Worm (Caenorhabditis elegans): Measurements from ENCODE around the gene ram-2.

The ram-2 gene

DNA sequence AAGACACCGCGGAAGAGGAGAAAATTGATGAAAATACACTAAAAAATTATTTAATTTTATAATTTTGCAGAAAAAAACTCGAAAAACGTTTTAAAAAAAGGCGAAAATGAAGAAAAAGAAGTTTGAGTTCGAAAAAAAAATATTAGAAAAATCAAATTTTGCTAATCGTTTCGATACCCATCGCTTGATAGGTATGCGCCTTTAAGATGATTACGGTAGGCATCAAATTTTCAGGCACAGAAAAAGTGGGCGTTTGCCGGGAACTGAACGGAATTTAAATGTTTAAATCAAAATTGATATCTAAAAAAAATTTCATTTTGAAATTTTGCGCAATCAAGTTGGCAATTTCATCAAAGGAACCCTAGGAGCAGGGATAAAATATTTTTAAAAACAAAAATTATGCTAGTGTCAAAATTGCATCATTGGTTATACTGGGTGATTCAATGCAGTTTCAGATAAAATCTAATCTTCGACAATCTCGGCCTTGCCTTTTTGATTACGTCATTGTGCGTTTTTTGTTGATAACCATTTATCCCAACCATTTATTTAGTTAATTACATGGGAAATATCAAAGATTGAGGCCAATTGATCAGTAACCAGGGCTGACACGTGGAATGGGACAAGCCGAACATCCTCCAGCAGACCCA is 27.0 kb upstream of the ram-2 start:
- TF ChIP-seq klf-2 (GFP tag; conservative IDR thresholded peaks at IDR 0.05), result no peak
- TF ChIP-seq T22C8.4 (GFP tag; IDR thresholded peaks at IDR 0.05), result no peak
- no peak for TF ChIP-seq ztf-23 (GFP tag; IDR thresholded peaks at IDR 0.05)
- TF ChIP-seq flt-1 (GFP tag; IDR thresholded peaks at IDR 0.05), result no peak

DNA sequence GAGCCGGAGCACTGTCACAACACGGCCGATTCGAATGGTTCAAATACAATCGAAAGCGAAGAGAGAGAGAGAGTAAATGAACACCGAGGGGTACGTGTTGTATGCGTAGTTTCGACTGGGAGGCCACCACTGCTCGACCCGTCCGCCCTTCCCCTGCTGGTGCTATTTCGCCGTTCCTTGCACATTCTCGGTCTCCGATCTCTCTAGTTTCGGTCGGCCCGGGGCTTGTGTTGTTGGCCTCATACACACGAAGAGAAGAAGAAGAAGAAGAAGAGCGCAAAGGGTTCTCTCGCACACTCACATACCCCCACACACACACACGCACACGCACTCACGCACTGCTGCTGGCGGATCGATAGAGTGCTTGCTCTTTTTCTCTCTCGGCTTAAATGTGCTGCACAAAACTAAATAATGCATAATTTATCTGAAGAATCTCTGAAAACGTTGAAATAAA is 26.2 kb upstream of the ram-2 start:
- TF ChIP-seq T22C8.4 (GFP tag; IDR thresholded peaks at IDR 0.05) (peak; percentile 85), klf-2 (GFP tag; conservative IDR thresholded peaks at IDR 0.05) (0 out of 2 replicates have a peak, but pooled peaks have one; percentile 38), med-1 (GFP tag; optimal IDR thresholded peaks at IDR 0.05; ENCODE audit: insufficient read depth) (no peak), tab-1 (GFP tag; IDR thresholded peaks at IDR 0.05) (no peak), ztf-29 (GFP tag; IDR thresholded peaks at IDR 0.05) (peak; percentile 86), ref-1 (GFP tag; conservative IDR thresholded peaks at IDR 0.05) (no peak), cog-1 (tag; optimal IDR thresholded peaks at IDR 0.05) (peak; percentile 81), flt-1 (GFP tag; IDR thresholded peaks at IDR 0.05) (peak; percentile 48; the same call in 1 of the 2 replicates), ztf-23 (GFP tag; IDR thresholded peaks at IDR 0.05) (peak; percentile 70; the same call in 1 of the 2 replicates)

ce11 chrII:11041846-11042262 is 25.2 kb upstream of the ram-2 start:
- TF ChIP-seq med-1 (GFP tag; optimal IDR thresholded peaks at IDR 0.05; ENCODE audit: insufficient read depth) (no peak), cog-1 (tag; optimal IDR thresholded peaks at IDR 0.05) (peak; percentile 43), ztf-29 (GFP tag; IDR thresholded peaks at IDR 0.05) (no peak), ref-1 (GFP tag; conservative IDR thresholded peaks at IDR 0.05) (no peak), ztf-23 (GFP tag; IDR thresholded peaks at IDR 0.05) (no peak), klf-2 (GFP tag; conservative IDR thresholded peaks at IDR 0.05) (no peak), flt-1 (GFP tag; IDR thresholded peaks at IDR 0.05) (0 out of 2 replicates have a peak, but pooled peaks have one; percentile 59), T22C8.4 (GFP tag; IDR thresholded peaks at IDR 0.05) (0 out of 2 replicates have a peak, but pooled peaks have one; percentile 35), tab-1 (GFP tag; IDR thresholded peaks at IDR 0.05) (no peak)

- TF ChIP-seq med-1 (GFP tag; optimal IDR thresholded peaks at IDR 0.05; ENCODE audit: insufficient read depth) (no peak), ztf-23 (GFP tag; IDR thresholded peaks at IDR 0.05) (no peak), tab-1 (GFP tag; IDR thresholded peaks at IDR 0.05) (no peak), cog-1 (tag; optimal IDR thresholded peaks at IDR 0.05) (no peak), flt-1 (GFP tag; IDR thresholded peaks at IDR 0.05) (no peak), T22C8.4 (GFP tag; IDR thresholded peaks at IDR 0.05) (no peak)
Measured at ce11 chrII:11041027-11041426, 24.3 kb upstream of the ram-2 start, which contains the start of gene cey-1. TSS of gene cey-1 (minus strand) at chrII:11041206.

ce11 chrII:11040140-11040539 is 23.5 kb upstream of the ram-2 start:
- no peak for TF ChIP-seq klf-2 (GFP tag; conservative IDR thresholded peaks at IDR 0.05)
- TF ChIP-seq flt-1 (GFP tag; IDR thresholded peaks at IDR 0.05), result no peak
- no peak for TF ChIP-seq ztf-29 (GFP tag; IDR thresholded peaks at IDR 0.05)
- TF ChIP-seq ref-1 (GFP tag; conservative IDR thresholded peaks at IDR 0.05), result no peak
- TF ChIP-seq tab-1 (GFP tag; IDR thresholded peaks at IDR 0.05), result no peak
- TF ChIP-seq T22C8.4 (GFP tag; IDR thresholded peaks at IDR 0.05), result no peak
- TF ChIP-seq med-1 (GFP tag; optimal IDR thresholded peaks at IDR 0.05; ENCODE audit: insufficient read depth), result no peak
- no peak for TF ChIP-seq cog-1 (tag; optimal IDR thresholded peaks at IDR 0.05)

DNA sequence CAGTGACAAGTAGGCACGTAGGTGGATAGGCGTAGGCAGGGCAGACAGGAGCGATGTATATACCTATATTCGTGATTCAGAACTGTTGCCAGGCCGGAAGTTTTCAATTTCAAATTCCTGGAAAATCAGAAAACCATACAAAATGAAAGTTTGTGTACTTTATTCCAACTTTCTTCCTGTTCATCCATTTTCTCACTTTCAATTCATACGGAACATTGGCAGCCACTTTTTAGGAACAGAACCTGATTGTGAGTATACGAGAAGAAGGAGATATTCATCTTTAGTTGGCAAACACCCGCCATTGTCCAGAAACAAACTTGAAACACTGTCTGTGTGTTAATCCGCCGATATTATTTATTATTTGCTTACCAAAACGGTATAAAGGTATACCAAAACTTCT is 19.1 kb upstream of the ram-2 start, which contains the start of gene srlf-15:
srlf-15 (plus strand) TSS at position 301 of the 400 bp plus-strand sequence.
- no peak for TF ChIP-seq tab-1 (GFP tag; IDR thresholded peaks at IDR 0.05)
- TF ChIP-seq klf-2 (GFP tag; conservative IDR thresholded peaks at IDR 0.05), result no peak
- no peak for TF ChIP-seq med-1 (GFP tag; optimal IDR thresholded peaks at IDR 0.05; ENCODE audit: insufficient read depth)
- TF ChIP-seq T22C8.4 (GFP tag; IDR thresholded peaks at IDR 0.05), result no peak
- no peak for TF ChIP-seq ref-1 (GFP tag; conservative IDR thresholded peaks at IDR 0.05)
- no peak for TF ChIP-seq ztf-29 (GFP tag; IDR thresholded peaks at IDR 0.05)
- TF ChIP-seq flt-1 (GFP tag; IDR thresholded peaks at IDR 0.05), result no peak
- no peak for TF ChIP-seq cog-1 (tag; optimal IDR thresholded peaks at IDR 0.05)
- no peak for TF ChIP-seq ztf-23 (GFP tag; IDR thresholded peaks at IDR 0.05)

DNA sequence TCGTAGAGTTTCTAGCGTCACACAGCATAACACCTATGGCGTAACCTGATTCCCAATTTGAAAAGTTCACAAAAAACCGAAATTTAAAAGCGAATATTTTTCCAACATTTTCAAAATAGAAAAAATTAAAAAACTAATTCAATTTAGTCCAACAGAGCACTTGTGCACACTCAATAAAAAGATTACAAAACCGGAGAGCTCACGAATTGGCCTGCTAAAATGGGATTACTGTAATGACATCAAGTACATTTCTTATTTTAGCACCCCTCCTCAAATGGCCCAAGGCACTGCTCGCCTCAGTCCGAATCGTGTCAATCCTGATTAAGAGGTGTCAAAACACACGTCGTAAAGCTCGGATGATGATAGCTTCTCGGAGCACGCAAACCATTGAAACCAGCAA is 16.1 kb upstream of the ram-2 start:
- no peak for TF ChIP-seq flt-1 (GFP tag; IDR thresholded peaks at IDR 0.05)
- no peak for TF ChIP-seq tab-1 (GFP tag; IDR thresholded peaks at IDR 0.05)
- TF ChIP-seq med-1 (GFP tag; optimal IDR thresholded peaks at IDR 0.05; ENCODE audit: insufficient read depth), result no peak
- TF ChIP-seq cog-1 (tag; optimal IDR thresholded peaks at IDR 0.05), result no peak
- TF ChIP-seq ztf-29 (GFP tag; IDR thresholded peaks at IDR 0.05), result no peak
- TF ChIP-seq ztf-23 (GFP tag; IDR thresholded peaks at IDR 0.05), result no peak
- TF ChIP-seq T22C8.4 (GFP tag; IDR thresholded peaks at IDR 0.05), result no peak
- TF ChIP-seq klf-2 (GFP tag; conservative IDR thresholded peaks at IDR 0.05), result no peak
- no peak for TF ChIP-seq ref-1 (GFP tag; conservative IDR thresholded peaks at IDR 0.05)

DNA sequence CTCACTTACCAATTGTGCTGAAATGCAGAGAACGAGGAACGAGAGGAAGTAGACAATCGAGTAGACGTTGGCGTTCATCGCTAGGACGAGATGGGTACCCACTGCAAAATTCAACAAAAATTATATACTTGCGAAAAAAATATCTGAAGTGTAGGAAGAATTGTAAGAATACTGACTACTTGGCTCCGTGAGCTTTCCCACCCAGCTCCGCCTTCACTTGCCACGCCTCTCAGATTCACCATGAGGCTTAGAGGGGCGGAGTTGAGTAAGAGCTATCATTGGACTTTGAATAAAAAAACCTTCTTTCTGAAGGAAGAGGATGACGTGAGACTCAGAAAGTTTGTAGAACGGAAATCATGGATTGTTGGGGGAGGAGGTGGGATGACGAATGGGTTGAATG is 13.6 kb upstream of the ram-2 start, which contains the start of gene nlp-18:
nlp-18 (minus strand) TSS at position 101 of the 400 bp plus-strand sequence.
- TF ChIP-seq T22C8.4 (GFP tag; IDR thresholded peaks at IDR 0.05) (no peak), ztf-29 (GFP tag; IDR thresholded peaks at IDR 0.05) (no peak)

DNA sequence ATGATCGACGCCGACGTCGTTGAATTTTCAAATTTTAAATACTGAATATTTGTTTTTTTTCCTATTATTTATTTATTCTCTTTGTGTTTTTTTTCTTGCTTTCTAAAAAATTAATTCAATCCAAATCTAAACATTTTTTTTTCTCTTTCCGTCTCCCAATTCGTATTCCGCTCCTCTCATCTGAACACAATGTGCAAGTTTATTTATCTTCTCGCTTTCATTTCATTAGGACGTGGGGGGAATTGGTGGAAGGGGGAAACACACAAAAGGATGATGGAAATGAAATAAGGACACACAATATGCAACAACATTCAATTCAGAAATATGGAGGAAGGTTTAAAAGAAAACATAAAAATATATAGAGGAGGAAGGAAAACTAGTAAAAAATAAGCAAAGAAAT is 11.1 kb upstream of the ram-2 start:
- no peak for TF ChIP-seq ref-1 (GFP tag; conservative IDR thresholded peaks at IDR 0.05)
- TF ChIP-seq med-1 (GFP tag; optimal IDR thresholded peaks at IDR 0.05; ENCODE audit: insufficient read depth), result no peak
- TF ChIP-seq klf-2 (GFP tag; conservative IDR thresholded peaks at IDR 0.05), result no peak
- TF ChIP-seq ztf-29 (GFP tag; IDR thresholded peaks at IDR 0.05), result no peak
- no peak for TF ChIP-seq ztf-23 (GFP tag; IDR thresholded peaks at IDR 0.05)
- no peak for TF ChIP-seq T22C8.4 (GFP tag; IDR thresholded peaks at IDR 0.05)
- TF ChIP-seq cog-1 (tag; optimal IDR thresholded peaks at IDR 0.05), result no peak
- no peak for TF ChIP-seq tab-1 (GFP tag; IDR thresholded peaks at IDR 0.05)
- no peak for TF ChIP-seq flt-1 (GFP tag; IDR thresholded peaks at IDR 0.05)

DNA sequence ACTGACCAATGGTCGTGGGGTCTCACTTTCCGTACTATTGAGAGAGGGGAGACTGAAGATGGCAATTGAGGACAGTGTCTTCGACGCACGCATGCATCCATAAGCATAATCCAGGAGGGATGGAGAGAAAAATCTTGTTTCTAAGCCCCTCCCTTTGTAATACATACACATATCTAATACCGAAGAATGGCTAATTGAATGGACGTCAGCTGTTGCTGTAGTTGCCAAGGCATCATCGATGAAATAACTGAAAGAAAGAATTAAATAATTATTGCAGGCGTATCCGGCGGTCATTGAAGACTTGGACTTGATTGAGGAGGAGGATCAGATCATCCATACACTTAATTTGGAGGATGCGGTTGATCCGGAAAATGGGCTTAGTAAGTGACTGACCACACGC is 8.9 kb upstream of the ram-2 start, which contains the start of gene F33A8.7:
F33A8.7 (minus strand) TSS at position 101 of the 400 bp plus-strand sequence.
- TF ChIP-seq flt-1 (GFP tag; IDR thresholded peaks at IDR 0.05), result no peak
- TF ChIP-seq ref-1 (GFP tag; conservative IDR thresholded peaks at IDR 0.05), result no peak
- TF ChIP-seq ztf-23 (GFP tag; IDR thresholded peaks at IDR 0.05), result no peak
- TF ChIP-seq tab-1 (GFP tag; IDR thresholded peaks at IDR 0.05), result no peak
- TF ChIP-seq T22C8.4 (GFP tag; IDR thresholded peaks at IDR 0.05), result no peak
- no peak for TF ChIP-seq cog-1 (tag; optimal IDR thresholded peaks at IDR 0.05)
